Fruit fly (Drosophila melanogaster): ENCODE measurements around the gene Sfp24Ba.

Sfp24Ba gene

dm6 chr2L:3657349-3658142 lies 10.8 kb downstream of the Sfp24Ba start (continued):
- TF ChIP-seq CG3163 (GFP tag; optimal IDR thresholded peaks at IDR 0.05): peak; percentile 89
- TF ChIP-seq HLH4C (GFP tag; IDR thresholded peaks at IDR 0.05; ENCODE audit: partially characterized antibody): no peak
- no peak for TF ChIP-seq gsb (GFP tag; IDR thresholded peaks at IDR 0.05)
- TF ChIP-seq CG4424 (GFP tag; optimal IDR thresholded peaks at IDR 0.05): peak; percentile 66
- no peak for TF ChIP-seq CkIIα-i1 (GFP tag; IDR thresholded peaks at IDR 0.05)
- TF ChIP-seq CG1024 (GFP tag; IDR thresholded peaks at IDR 0.05): peak; percentile 62
- peak; percentile 38 for TF ChIP-seq oc (tag; optimal IDR thresholded peaks at IDR 0.05)
- no peak for TF ChIP-seq CG6813 (GFP tag; optimal IDR thresholded peaks at IDR 0.05)
- peak; percentile 76 for TF ChIP-seq Side (GFP tag; optimal IDR thresholded peaks at IDR 0.05)
- peak; percentile 21 for TF ChIP-seq vfl (GFP tag; optimal IDR thresholded peaks at IDR 0.05)
- TF ChIP-seq CG6175 (GFP tag; IDR thresholded peaks at IDR 0.05): no peak
- peak; percentile 50 to 74 for TF ChIP-seq Pdp1 (GFP tag; optimal IDR thresholded peaks at IDR 0.05)
- peak; percentile 81 for TF ChIP-seq Dbx (GFP tag; IDR thresholded peaks at IDR 0.05)
- TF ChIP-seq CG17829 (tag; optimal IDR thresholded peaks at IDR 0.05): peak; percentile 81
- TF ChIP-seq CG6791 (GFP tag; IDR thresholded peaks at IDR 0.05; ENCODE audit: partially characterized antibody): peak; percentile 46; the same call in 2 of the 3 replicates
- no peak for TF ChIP-seq TFAM (GFP tag; optimal IDR thresholded peaks at IDR 0.05)
- peak; percentile 10 for TF ChIP-seq disco-r (GFP tag; optimal IDR thresholded peaks at IDR 0.05)
- no peak for TF ChIP-seq prd (optimal IDR thresholded peaks at IDR 0.05)
- peak; percentile 72 for TF ChIP-seq prd (GFP tag; IDR thresholded peaks at IDR 0.05)
- TF ChIP-seq ken (GFP tag; IDR thresholded peaks at IDR 0.05): peak; percentile 72
- TF ChIP-seq HmgZ (tag; optimal IDR thresholded peaks at IDR 0.05): peak; percentile 92
- peak; percentile 51 for TF ChIP-seq CG13287 (GFP tag; IDR thresholded peaks at IDR 0.05; ENCODE audit: partially characterized antibody)
- TF ChIP-seq schlank (tag; optimal IDR thresholded peaks at IDR 0.05): no peak
- TF ChIP-seq dm (GFP tag; optimal IDR thresholded peaks at IDR 0.05): peak; percentile 40
- no peak for TF ChIP-seq sens-2 (GFP tag; IDR thresholded peaks at IDR 0.05)
- TF ChIP-seq chm (GFP tag; IDR thresholded peaks at IDR 0.05): no peak
- peak; percentile 66 for TF ChIP-seq CG8290 (GFP tag; optimal IDR thresholded peaks at IDR 0.05)
- TF ChIP-seq CG8290 (tag; optimal IDR thresholded peaks at IDR 0.05): peak in 1 of 2 experiments; percentile 87
- peak; percentile 81 for TF ChIP-seq bbx (GFP tag; IDR thresholded peaks at IDR 0.05; ENCODE audit: partially characterized antibody)
- TF ChIP-seq maf-S (GFP tag; optimal IDR thresholded peaks at IDR 0.05): no peak
- no peak for TF ChIP-seq Jarid2 (GFP tag; optimal IDR thresholded peaks at IDR 0.05)
- peak; percentile 21 for TF ChIP-seq CG8089 (GFP tag; optimal IDR thresholded peaks at IDR 0.05)
- TF ChIP-seq CG7745 (tag; optimal IDR thresholded peaks at IDR 0.05): peak; percentile 63
- peak; percentile 55 for TF ChIP-seq lmd (GFP tag; IDR thresholded peaks at IDR 0.05)
- peak; percentile 43; the same call in 1 of the 2 replicates for TF ChIP-seq unc-4 (GFP tag; IDR thresholded peaks at IDR 0.05; ENCODE audit: partially characterized antibody)
- no peak for TF ChIP-seq fu2 (GFP tag; optimal IDR thresholded peaks at IDR 0.05)
- no peak for TF ChIP-seq CG13296 (GFP tag; optimal IDR thresholded peaks at IDR 0.05)
- peak; percentile 14 for TF ChIP-seq kni (GFP tag; optimal IDR thresholded peaks at IDR 0.05)
- TF ChIP-seq CG2712 (tag; optimal IDR thresholded peaks at IDR 0.05): peak; percentile 71
- TF ChIP-seq org-1 (GFP tag; optimal IDR thresholded peaks at IDR 0.05): no peak
- peak; percentile 45 for TF ChIP-seq dmrt11E (tag; optimal IDR thresholded peaks at IDR 0.05)
- no peak for TF ChIP-seq Mrtf (GFP tag; IDR thresholded peaks at IDR 0.05)
- peak; percentile 52; the same call in 1 of the 2 replicates for TF ChIP-seq slbo (GFP tag; IDR thresholded peaks at IDR 0.05)
- peak; percentile 31 for TF ChIP-seq CG12942 (GFP tag; optimal IDR thresholded peaks at IDR 0.05)
- peak; percentile 57 for TF ChIP-seq sisA (GFP tag; IDR thresholded peaks at IDR 0.05)
- TF ChIP-seq CG4707 (GFP tag; optimal IDR thresholded peaks at IDR 0.05): no peak
- peak; percentile 69 for TF ChIP-seq Opbp (GFP tag; IDR thresholded peaks at IDR 0.05; ENCODE audit: partially characterized antibody)
- TF ChIP-seq cwo (GFP tag; optimal IDR thresholded peaks at IDR 0.05): no peak
- no peak for TF ChIP-seq CG8281 (tag; optimal IDR thresholded peaks at IDR 0.05)
